Worm (Caenorhabditis elegans): Measurements from ENCODE around the gene isp-1.

Gene isp-1

ce11 chrIV:8183313-8183712 is 47.5 kb upstream of the isp-1 start (continued):
- TF ChIP-seq rbr-2 (tag; optimal IDR thresholded peaks at IDR 0.05): peak; percentile 75

ce11 chrIV:8182566-8182965 is 46.7 kb upstream of the isp-1 start:
- TF ChIP-seq aha-1 (tag): peak; percentile 48
- TF ChIP-seq F49E8.2 (tag; optimal IDR thresholded peaks at IDR 0.05; ENCODE audit: borderline replicate concordance): no peak
- TF ChIP-seq ces-1 (GFP tag; optimal IDR thresholded peaks at IDR 0.05): peak; percentile 7
- TF ChIP-seq dve-1 (tag; optimal IDR thresholded peaks at IDR 0.05; ENCODE audit: insufficient read depth): no peak
- peak in 1 of 2 experiments; percentile 16 for TF ChIP-seq unc-62 (GFP tag; optimal IDR thresholded peaks at IDR 0.05 in 1 of 2)
- TF ChIP-seq unc-62 (tag; optimal IDR thresholded peaks at IDR 0.05): no peak

- no peak for TF ChIP-seq Y75B8A.6 (GFP tag; IDR thresholded peaks at IDR 0.05)
- no peak for TF ChIP-seq lin-29 (GFP tag; IDR thresholded peaks at IDR 0.05)
- TF ChIP-seq ama-1 (optimal IDR thresholded peaks at IDR 0.05): no peak
- TF ChIP-seq saeg-2 (GFP tag; IDR thresholded peaks at IDR 0.05): no peak
- no peak for TF ChIP-seq daf-12 (tag; optimal IDR thresholded peaks at IDR 0.05)
- TF ChIP-seq duxl-1 (tag; optimal IDR thresholded peaks at IDR 0.05; ENCODE audit: poor library complexity): no peak
- peak; percentile 94 for TF ChIP-seq fkh-10 (GFP tag; optimal IDR thresholded peaks at IDR 0.05)
- TF ChIP-seq T20F7.1 (GFP tag; optimal IDR thresholded peaks at IDR 0.05): no peak
- no peak for TF ChIP-seq egl-27 (tag; optimal IDR thresholded peaks at IDR 0.05)
- no peak for TF ChIP-seq ZK337.2 (GFP tag; IDR thresholded peaks at IDR 0.05)
- TF ChIP-seq aha-1 (tag): peak; percentile 73
- TF ChIP-seq hlh-30 (tag; optimal IDR thresholded peaks at IDR 0.05; ENCODE audit: insufficient read depth): no peak
- TF ChIP-seq nhr-48 (tag; optimal IDR thresholded peaks at IDR 0.05): no peak
- TF ChIP-seq snpc-4 (tag; optimal IDR thresholded peaks at IDR 0.05): no peak
- TF ChIP-seq lim-7 (GFP tag; IDR thresholded peaks at IDR 0.05): no peak
- no peak for TF ChIP-seq jun-1 (tag; optimal IDR thresholded peaks at IDR 0.05)
- TF ChIP-seq ctbp-1 (GFP tag; IDR thresholded peaks at IDR 0.05): 0 out of 2 replicates have a peak, but pooled peaks have one; percentile 27
Observed at ce11 chrIV:8181404-8181803, 45.5 kb upstream of the isp-1 start.

- TF ChIP-seq daf-19 (GFP tag; conservative IDR thresholded peaks at IDR 0.05): no peak
- TF ChIP-seq unc-62 (GFP tag; optimal IDR thresholded peaks at IDR 0.05 in 1 of 2): peak in 1 of 2 experiments; percentile 82
- TF ChIP-seq unc-62 (tag; optimal IDR thresholded peaks at IDR 0.05): no peak
- TF ChIP-seq aha-1 (tag): peak; percentile 2
- no peak for TF ChIP-seq nhr-102 (tag; optimal IDR thresholded peaks at IDR 0.05)
- no peak for TF ChIP-seq ama-1 (optimal IDR thresholded peaks at IDR 0.05)
- TF ChIP-seq zag-1 (tag; optimal IDR thresholded peaks at IDR 0.05): no peak
- no peak for TF ChIP-seq madf-9 (GFP tag; conservative IDR thresholded peaks at IDR 0.05)
Observed at ce11 chrIV:8175686-8176532, 40.1 kb upstream of the isp-1 start, which contains the start of gene pct-1. pct-1 (plus strand) TSS chrIV:8176482.

ce11 chrIV:8174792-8175191 is 38.9 kb upstream of the isp-1 start:
- TF ChIP-seq hlh-11 (tag; optimal IDR thresholded peaks at IDR 0.05) (peak; percentile 45), Y75B8A.6 (GFP tag; IDR thresholded peaks at IDR 0.05) (0 out of 2 replicates have a peak, but pooled peaks have one; percentile 33), mxl-3 (GFP tag; optimal IDR thresholded peaks at IDR 0.05) (peak; percentile 62), dpl-1 (GFP tag; optimal IDR thresholded peaks at IDR 0.05) (no peak), mdl-1 (tag; optimal IDR thresholded peaks at IDR 0.05) (peak in 1 of 2 experiments; percentile 37), dve-1 (tag; optimal IDR thresholded peaks at IDR 0.05; ENCODE audit: insufficient read depth) (peak; percentile 52), daf-16 (GFP tag; optimal IDR thresholded peaks at IDR 0.05) (no peak), daf-16 (tag; optimal IDR thresholded peaks at IDR 0.05) (peak; percentile 34), lim-7 (GFP tag; IDR thresholded peaks at IDR 0.05) (no peak), ceh-20 (GFP tag; IDR thresholded peaks at IDR 0.05) (0 out of 2 replicates have a peak, but pooled peaks have one; percentile 27), pqm-1 (tag; optimal IDR thresholded peaks at IDR 0.05) (peak; percentile 90), lin-1 (GFP tag; IDR thresholded peaks at IDR 0.05) (peak; percentile 71; the same call in 1 of the 2 replicates), nhr-48 (tag; optimal IDR thresholded peaks at IDR 0.05) (peak; percentile 30), nhr-28 (tag; optimal IDR thresholded peaks at IDR 0.05) (peak; percentile 67), nhr-41 (GFP tag; IDR thresholded peaks at IDR 0.05) (0 out of 2 replicates have a peak, but pooled peaks have one; percentile 36), unc-39 (tag; optimal IDR thresholded peaks at IDR 0.05) (no peak), dmd-6 (GFP tag; IDR thresholded peaks at IDR 0.05) (peak; percentile 63), D1046.2 (GFP tag; IDR thresholded peaks at IDR 0.05) (no peak), R02D3.7 (tag; optimal IDR thresholded peaks at IDR 0.05) (no peak)

All from whole organism, L4 larva.